Worm (Caenorhabditis elegans): ENCODE data around the gene K10D6.3.

Gene K10D6.3

ce11 chrV:11244539-11244938 lies 44.1 kb downstream of the K10D6.3 start, which contains the start of gene mxl-1:
mxl-1 (plus strand) TSS chrV:11244839.
- TF ChIP-seq ztf-29 (GFP tag; IDR thresholded peaks at IDR 0.05), result no peak
- TF ChIP-seq tab-1 (GFP tag; IDR thresholded peaks at IDR 0.05), result no peak
- no peak for TF ChIP-seq klf-2 (GFP tag; conservative IDR thresholded peaks at IDR 0.05)
- TF ChIP-seq T22C8.4 (GFP tag; IDR thresholded peaks at IDR 0.05), result no peak

DNA sequence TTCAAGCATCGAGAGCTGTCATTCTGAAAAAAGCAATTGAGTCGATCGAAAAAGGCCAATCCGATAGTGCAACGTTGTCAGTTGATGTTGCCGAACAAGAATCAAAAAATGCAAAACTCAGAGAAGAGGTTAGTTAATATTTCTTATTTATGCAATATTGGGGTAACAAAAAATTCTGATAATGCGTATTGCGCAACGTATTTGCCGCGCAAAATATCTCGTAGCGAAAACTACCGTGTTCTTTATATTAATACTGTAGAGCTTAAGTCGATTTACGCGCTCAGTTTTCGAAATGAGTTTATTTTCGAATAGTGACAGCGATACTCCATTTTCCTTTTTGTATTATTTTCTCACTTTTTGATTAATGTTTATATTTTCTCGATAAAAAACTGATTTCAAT lies 44.6 kb downstream of the K10D6.3 start:
- TF ChIP-seq med-1 (GFP tag; optimal IDR thresholded peaks at IDR 0.05; ENCODE audit: insufficient read depth), result no peak
- no peak for TF ChIP-seq T22C8.4 (GFP tag; IDR thresholded peaks at IDR 0.05)
- TF ChIP-seq flt-1 (GFP tag; IDR thresholded peaks at IDR 0.05), result no peak
- TF ChIP-seq ztf-23 (GFP tag; IDR thresholded peaks at IDR 0.05), result no peak
- no peak for TF ChIP-seq ref-1 (GFP tag; conservative IDR thresholded peaks at IDR 0.05)
- TF ChIP-seq cog-1 (tag; optimal IDR thresholded peaks at IDR 0.05), result no peak

ce11 chrV:11247846-11248245 lies 47.4 kb downstream of the K10D6.3 start, which contains the start of gene mam-4:
mam-4 (plus strand) TSS chrV:11248146.
- no peak for TF ChIP-seq ztf-23 (GFP tag; IDR thresholded peaks at IDR 0.05)
- no peak for TF ChIP-seq med-1 (GFP tag; optimal IDR thresholded peaks at IDR 0.05; ENCODE audit: insufficient read depth)
- no peak for TF ChIP-seq ref-1 (GFP tag; conservative IDR thresholded peaks at IDR 0.05)
- no peak for TF ChIP-seq cog-1 (tag; optimal IDR thresholded peaks at IDR 0.05)
- no peak for TF ChIP-seq tab-1 (GFP tag; IDR thresholded peaks at IDR 0.05)
- no peak for TF ChIP-seq ztf-29 (GFP tag; IDR thresholded peaks at IDR 0.05)
- TF ChIP-seq flt-1 (GFP tag; IDR thresholded peaks at IDR 0.05), result no peak
- no peak for TF ChIP-seq klf-2 (GFP tag; conservative IDR thresholded peaks at IDR 0.05)
- TF ChIP-seq T22C8.4 (GFP tag; IDR thresholded peaks at IDR 0.05), result no peak

DNA sequence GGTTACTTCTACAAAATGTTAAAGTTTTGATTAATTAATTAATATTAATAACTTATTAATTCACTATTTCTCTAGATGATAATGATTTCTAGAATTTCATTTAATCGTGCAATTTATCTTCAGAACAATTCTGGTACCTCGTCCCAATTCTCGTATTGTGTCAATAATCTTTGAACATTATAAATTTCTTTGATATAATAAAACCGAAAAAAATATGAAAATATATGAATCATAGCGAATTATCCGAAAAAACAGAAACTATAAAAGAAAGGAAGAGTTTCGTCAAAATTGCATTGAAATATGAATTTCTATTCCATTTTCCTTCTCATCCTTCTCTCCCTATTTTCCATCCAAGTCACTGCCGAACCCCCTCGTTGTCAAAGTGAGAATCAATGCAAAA lies 50.3 kb downstream of the K10D6.3 start, which contains the start of gene T19B10.12:
TSS of gene T19B10.12 (plus strand) at position 301 of the 400 bp plus-strand sequence.
- TF ChIP-seq ztf-23 (GFP tag; IDR thresholded peaks at IDR 0.05) (no peak), med-1 (GFP tag; optimal IDR thresholded peaks at IDR 0.05; ENCODE audit: insufficient read depth) (no peak), klf-2 (GFP tag; conservative IDR thresholded peaks at IDR 0.05) (no peak), ref-1 (GFP tag; conservative IDR thresholded peaks at IDR 0.05) (no peak)

All from whole organism, midembryonic.